Worm (Caenorhabditis elegans): Measurements from ENCODE around the gene gpa-8.

ce11 chrV:12609526-12609925, 30.8 kb downstream of the gpa-8 start, which contains the start of gene ZC116.1:
- TF ChIP-seq lsy-2 (tag; optimal IDR thresholded peaks at IDR 0.05) (no peak), madf-5 (GFP tag; IDR thresholded peaks at IDR 0.05) (no peak), ceh-32 (tag; optimal IDR thresholded peaks at IDR 0.05; ENCODE audit: poor library complexity) (no peak), unc-62 (GFP tag; optimal IDR thresholded peaks at IDR 0.05 in 1 of 2) (no peak), unc-62 (tag; optimal IDR thresholded peaks at IDR 0.05) (no peak), Y105C5A.15 (GFP tag; IDR thresholded peaks at IDR 0.05) (no peak), ces-1 (GFP tag; optimal IDR thresholded peaks at IDR 0.05) (no peak), vab-7 (GFP tag; IDR thresholded peaks at IDR 0.05) (no peak), fos-1 (tag; optimal IDR thresholded peaks at IDR 0.05) (no peak), aly-2 (tag; optimal IDR thresholded peaks at IDR 0.05) (no peak), nhr-76 (tag; optimal IDR thresholded peaks at IDR 0.05) (no peak), jun-1 (tag; optimal IDR thresholded peaks at IDR 0.05) (no peak), lin-13 (GFP tag; optimal IDR thresholded peaks at IDR 0.05) (no peak), rbr-2 (tag; optimal IDR thresholded peaks at IDR 0.05) (no peak)
